Fruit fly (Drosophila melanogaster) whole organism, embryonic: Measurements from ENCODE around the gene eIF4E5.
A peak's percentile ranks its signal among the peaks of the same experiment; 100 is the strongest.

Experiments used
- CG10147 ChIP-seq: fragments of 200-800 bp; sonication (Bioruptor generic); optimal IDR thresholded peaks from 2 replicates; lab custom pipeline; 2019; ENCODE audit warnings: missing biosample characterization, mild to moderate bottlenecking, missing genetic modification characterization, moderate library complexity
- CG10267 ChIP-seq: fragments of 200-800 bp; sonication (Bioruptor generic); optimal IDR thresholded peaks from 2 replicates; lab custom pipeline; 2018; ENCODE audit warnings: missing biosample characterization, mild to moderate bottlenecking, missing genetic modification characterization, moderate library complexity
- CG10366 ChIP-seq: fragments of 200-800 bp; sonication (Bioruptor generic); IDR thresholded peaks from 2 replicates; pipeline ENCODE4 v1.3.6; 2022; ENCODE audit warnings: missing biosample characterization, missing genetic modification characterization
- CG11456 ChIP-seq: fragments of 200-800 bp; sonication (Bioruptor generic); IDR thresholded peaks from 3 replicates; pipeline ENCODE4 v1.3.6; 2022; ENCODE audit warnings: missing biosample characterization, missing genetic modification characterization
- CG12769 ChIP-seq: fragments of 200-800 bp; sonication (Bioruptor generic); optimal IDR thresholded peaks from 2 replicates; lab custom pipeline; 2019; ENCODE audit warnings: missing biosample characterization, mild to moderate bottlenecking, missing genetic modification characterization, moderate library complexity
- CG13624 ChIP-seq: fragments of 200-800 bp; sonication (Bioruptor generic); optimal IDR thresholded peaks from 2 replicates; lab custom pipeline; 2016; ENCODE audit warnings: missing biosample characterization, missing genetic modification characterization
- CG14860 ChIP-seq: fragments of 200-800 bp; sonication (Bioruptor generic); IDR thresholded peaks from 3 replicates; pipeline ENCODE4 v1.3.6; 2022; ENCODE audit warnings: missing biosample characterization, missing genetic modification characterization; ENCODE audit not compliant: partially characterized antibody
- CG15011 ChIP-seq: fragments of 200-800 bp; sonication (Bioruptor generic); optimal IDR thresholded peaks from 3 replicates; lab custom pipeline; 2018; ENCODE audit warnings: missing biosample characterization, mild to moderate bottlenecking, missing genetic modification characterization
- CG16815 ChIP-seq: fragments of 200-800 bp; sonication (Bioruptor generic); optimal IDR thresholded peaks from 3 replicates; lab custom pipeline; 2017; ENCODE audit warnings: missing biosample characterization, mild to moderate bottlenecking, missing genetic modification characterization
- CG32532 ChIP-seq: fragments of 200-800 bp; sonication (Bioruptor generic); IDR thresholded peaks from 2 replicates; pipeline ENCODE4 v1.3.6; 2022; ENCODE audit warnings: missing biosample characterization, missing genetic modification characterization
- CG3407 ChIP-seq: fragments of 200-800 bp; sonication (Bioruptor generic); optimal IDR thresholded peaks from 2 replicates; lab custom pipeline; 2018; ENCODE audit warnings: missing biosample characterization, mild to moderate bottlenecking, missing genetic modification characterization
- CG34422 ChIP-seq: fragments of 200-800 bp; sonication (Bioruptor generic); IDR thresholded peaks from 3 replicates; pipeline ENCODE4 v1.3.6; 2022; ENCODE audit warnings: missing biosample characterization, missing genetic modification characterization
- CG3847 ChIP-seq: fragments of 200-800 bp; sonication (Bioruptor generic); IDR thresholded peaks from 2 replicates; pipeline ENCODE4 v1.3.6; 2022; ENCODE audit warnings: missing biosample characterization, missing genetic modification characterization
- CG4282 ChIP-seq: fragments of 200-800 bp; sonication (Bioruptor generic); optimal IDR thresholded peaks from 2 replicates; lab custom pipeline; 2016; ENCODE audit warnings: missing biosample characterization, missing genetic modification characterization
- CG4424 ChIP-seq: fragments of 200-800 bp; sonication (Bioruptor generic); optimal IDR thresholded peaks from 3 replicates; lab custom pipeline; 2016; ENCODE audit warnings: missing biosample characterization, missing genetic modification characterization
- CG4820 ChIP-seq: fragments of 200-800 bp; sonication (Bioruptor generic); optimal IDR thresholded peaks from 3 replicates; lab custom pipeline; 2016; ENCODE audit warnings: missing biosample characterization, missing genetic modification characterization
- CG6854 ChIP-seq: fragments of 200-800 bp; sonication (Bioruptor generic); optimal IDR thresholded peaks from 3 replicates; lab custom pipeline; 2017; ENCODE audit warnings: missing biosample characterization, mild to moderate bottlenecking, missing genetic modification characterization
- CG8359 ChIP-seq: fragments of 200-800 bp; sonication (Bioruptor generic); optimal IDR thresholded peaks from 2 replicates; lab custom pipeline; 2017; ENCODE audit warnings: missing biosample characterization, mild to moderate bottlenecking, missing genetic modification characterization, borderline replicate concordance
- CG9876 ChIP-seq: fragments of 200-800 bp; sonication (Bioruptor generic); optimal IDR thresholded peaks from 2 replicates; lab custom pipeline; 2016; ENCODE audit warnings: missing biosample characterization, missing genetic modification characterization
- Camta ChIP-seq: fragments of 200-800 bp; sonication (Bioruptor generic); optimal IDR thresholded peaks from 2 replicates; lab custom pipeline; 2016; ENCODE audit warnings: missing biosample characterization, missing genetic modification characterization
- D19B ChIP-seq: fragments of 200-800 bp; sonication (Bioruptor generic); optimal IDR thresholded peaks from 2 replicates; lab custom pipeline; 2017; ENCODE audit warnings: missing biosample characterization, mild to moderate bottlenecking, missing genetic modification characterization
- Dad ChIP-seq: fragments of 200-800 bp; sonication (Bioruptor generic); optimal IDR thresholded peaks from 3 replicates; lab custom pipeline; 2016; ENCODE audit warnings: missing biosample characterization, missing genetic modification characterization
- Dek ChIP-seq: fragments of 200-800 bp; sonication (Bioruptor generic); optimal IDR thresholded peaks from 3 replicates; lab custom pipeline; 2019; ENCODE audit warnings: missing biosample characterization, mild to moderate bottlenecking, missing genetic modification characterization, moderate library complexity
- Dip2 ChIP-seq: fragments of 200-800 bp; sonication (Bioruptor generic); IDR thresholded peaks from 2 replicates; pipeline ENCODE4 v1.3.6; 2022; ENCODE audit warnings: missing biosample characterization, missing genetic modification characterization
- E2f1 ChIP-seq: fragments of 200-800 bp; sonication (Bioruptor generic); IDR thresholded peaks from 2 replicates; pipeline ENCODE4 v1.3.6; 2022; ENCODE audit warnings: missing biosample characterization, missing genetic modification characterization
- Ets65A ChIP-seq: fragments of 200-800 bp; sonication (Bioruptor generic); peaks from one replicate; lab custom pipeline; 2016; ENCODE audit warnings: missing biosample characterization, missing genetic modification characterization
- Fer1 ChIP-seq: fragments of 200-800 bp; sonication (Bioruptor generic); optimal IDR thresholded peaks from 2 replicates; lab custom pipeline; 2017; ENCODE audit warnings: missing biosample characterization, mild to moderate bottlenecking, missing genetic modification characterization
- Hand ChIP-seq: fragments of 200-800 bp; sonication (Bioruptor generic); optimal IDR thresholded peaks from 2 replicates; lab custom pipeline; 2017; ENCODE audit warnings: mild to moderate bottlenecking, missing biosample characterization, missing genetic modification reagents, missing genetic modification characterization
- HmgZ ChIP-seq: fragments of 200-800 bp; sonication (Bioruptor generic); optimal IDR thresholded peaks from 2 replicates; lab custom pipeline; 2018; ENCODE audit warnings: missing biosample characterization, mild to moderate bottlenecking, missing genetic modification characterization
- Nf-YA ChIP-seq: fragments of 200-800 bp; sonication (Bioruptor generic); IDR thresholded peaks from 2 replicates; pipeline ENCODE4 v1.3.6; 2022; ENCODE audit warnings: missing biosample characterization, missing genetic modification characterization
- Six4 ChIP-seq: fragments of 200-800 bp; sonication (Bioruptor generic); optimal IDR thresholded peaks from 2 replicates; lab custom pipeline; 2016; ENCODE audit warnings: missing biosample characterization, missing genetic modification characterization
- Taf1 ChIP-seq: fragments of 200-800 bp; sonication (Bioruptor generic); IDR thresholded peaks from 2 replicates; pipeline ENCODE4 v1.3.6; 2022; ENCODE audit warnings: missing biosample characterization, missing genetic modification characterization
- Trl ChIP-seq, 3 experiments: fragments of >200 bp in 2 of 3; fragments of 200-800 bp in 1 of 3; sonication (Bioruptor generic) in 1 of 3; optimal IDR thresholded peaks; 2 replicates in 1 of 3; 3 replicates in 2 of 3; lab custom pipeline; 2016 to 2017; ENCODE audit warnings: missing biosample characterization in 1 of 3, missing genetic modification characterization in 1 of 3
- amos ChIP-seq: fragments of 200-800 bp; sonication (Bioruptor generic); IDR thresholded peaks from 2 replicates; pipeline ENCODE4 v1.3.6; 2022; ENCODE audit warnings: missing biosample characterization, missing genetic modification characterization; ENCODE audit not compliant: partially characterized antibody
- az2 ChIP-seq: fragments of 200-800 bp; sonication (Bioruptor generic); optimal IDR thresholded peaks from 3 replicates; lab custom pipeline; 2016; ENCODE audit warnings: missing biosample characterization, missing genetic modification characterization
- corto ChIP-seq: fragments of 200-800 bp; sonication (Bioruptor generic); optimal IDR thresholded peaks from 2 replicates; lab custom pipeline; 2016; ENCODE audit warnings: missing biosample characterization, mild to moderate bottlenecking, missing genetic modification characterization, moderate library complexity
- croc ChIP-seq: fragments of 200-800 bp; sonication (Bioruptor generic); conservative IDR thresholded peaks from 3 replicates; pipeline ENCODE4 v1.3.6; 2022; ENCODE audit warnings: missing biosample characterization, missing genetic modification characterization
- dan ChIP-seq: fragments of 200-800 bp; sonication (Bioruptor generic); IDR thresholded peaks from 2 replicates; pipeline ENCODE4 v1.3.6; 2022; ENCODE audit warnings: missing biosample characterization, missing genetic modification characterization
- dati ChIP-seq: fragments of 200-800 bp; sonication (Bioruptor generic); IDR thresholded peaks from 2 replicates; pipeline ENCODE4 v1.3.6; 2022; ENCODE audit warnings: missing biosample characterization, missing genetic modification characterization
- ind ChIP-seq: fragments of 200-800 bp; sonication (Bioruptor generic); optimal IDR thresholded peaks from 3 replicates; lab custom pipeline; 2016; ENCODE audit warnings: missing biosample characterization, missing genetic modification characterization
- kah ChIP-seq: fragments of 200-800 bp; sonication (Bioruptor generic); optimal IDR thresholded peaks from 2 replicates; lab custom pipeline; 2018; ENCODE audit warnings: missing biosample characterization, mild to moderate bottlenecking, missing genetic modification characterization
- lilli ChIP-seq: fragments of 200-800 bp; sonication (Bioruptor generic); optimal IDR thresholded peaks from 3 replicates; lab custom pipeline; 2016; ENCODE audit warnings: missing biosample characterization, missing genetic modification characterization
- mld ChIP-seq: fragments of 200-800 bp; sonication (Bioruptor generic); IDR thresholded peaks from 3 replicates; pipeline ENCODE4 v1.3.6; 2022; ENCODE audit warnings: missing biosample characterization, missing genetic modification characterization; ENCODE audit not compliant: partially characterized antibody
- nmo ChIP-seq: fragments of 200-800 bp; sonication (Bioruptor generic); optimal IDR thresholded peaks from 2 replicates; lab custom pipeline; 2018; ENCODE audit warnings: missing biosample characterization, mild to moderate bottlenecking, missing genetic modification characterization, moderate library complexity
- nom ChIP-seq: fragments of 200-800 bp; sonication (Bioruptor generic); optimal IDR thresholded peaks from 2 replicates; lab custom pipeline; 2017; ENCODE audit warnings: missing biosample characterization, missing genetic modification characterization, mild to moderate bottlenecking, moderate library complexity, missing genetic modification reagents
- so ChIP-seq: fragments of 200-800 bp; sonication (Bioruptor generic); IDR thresholded peaks from 3 replicates; pipeline ENCODE4 v1.3.6; 2022; ENCODE audit warnings: missing biosample characterization, missing genetic modification characterization
- stc ChIP-seq: fragments of 200-800 bp; sonication (Bioruptor generic); IDR thresholded peaks from 2 replicates; pipeline ENCODE4 v1.3.6; 2022; ENCODE audit warnings: missing biosample characterization, missing genetic modification characterization
- stwl ChIP-seq: fragments of 200-800 bp; sonication (Bioruptor generic); optimal IDR thresholded peaks from 3 replicates; lab custom pipeline; 2018; ENCODE audit warnings: missing biosample characterization, mild to moderate bottlenecking, missing genetic modification characterization, moderate library complexity
- vvl ChIP-seq: fragments of 200-800 bp; sonication (Bioruptor generic); IDR thresholded peaks from 2 replicates; pipeline ENCODE4 v1.3.6; 2022; ENCODE audit warnings: missing biosample characterization, missing genetic modification characterization
- zfh1 ChIP-seq: fragments of 200-800 bp; sonication (Bioruptor generic); IDR thresholded peaks from 3 replicates; pipeline ENCODE4 v1.3.6; 2022; ENCODE audit warnings: missing biosample characterization, missing genetic modification characterization

Gene eIF4E5

DNA sequence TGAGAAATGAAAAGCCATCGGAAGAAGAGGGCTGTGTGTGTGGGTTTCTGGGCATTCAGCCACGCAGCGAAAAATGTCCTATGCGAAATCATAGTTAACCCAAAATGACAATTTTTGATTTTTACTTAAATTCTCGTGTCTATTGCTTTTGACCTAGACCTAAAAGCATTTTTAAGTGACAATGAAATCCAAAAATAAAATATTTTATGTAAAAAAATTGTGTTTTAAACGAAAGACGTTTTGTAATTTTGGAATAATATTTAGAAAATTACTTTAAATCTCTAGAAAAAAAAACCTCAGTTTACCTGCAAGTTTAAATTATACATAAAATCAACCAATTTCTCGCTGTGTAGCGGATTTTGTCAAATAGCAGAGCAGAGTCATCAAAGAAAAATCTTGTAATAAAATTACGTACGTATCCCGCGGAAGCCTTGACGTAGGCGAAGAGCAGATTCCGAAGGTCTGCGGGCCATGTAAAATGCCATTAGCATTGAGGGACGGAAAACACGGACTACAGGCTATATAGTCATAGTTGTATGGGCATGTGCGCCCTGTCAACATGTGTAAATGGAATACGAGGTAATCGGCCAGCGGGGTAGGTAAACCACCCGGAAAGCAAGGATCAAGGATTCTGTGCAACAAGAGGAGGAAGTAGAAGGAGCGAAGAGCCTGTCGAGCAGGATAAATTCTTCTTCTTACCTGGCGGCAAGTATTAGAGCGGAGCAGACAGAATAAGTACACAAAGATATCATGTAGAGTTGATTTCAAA, 15.2 kb downstream of the eIF4E5 start (continued):
- peak; percentile 28; the same call in 1 of the 2 replicates for TF ChIP-seq CG3847 (GFP tag; lab: Robert Waterston, UW)
- no peak for TF ChIP-seq CG10267 (tag; lab: Kevin White, UChicago)
- no peak for TF ChIP-seq Nf-YA (GFP tag; lab: Robert Waterston, UW)
- no peak for TF ChIP-seq CG14860 (GFP tag; lab: Robert Waterston, UW)
- no peak for TF ChIP-seq Dad (GFP tag; lab: Kevin White, UChicago)
- TF ChIP-seq nom (GFP tag; lab: Kevin White, UChicago): no peak
- peak; percentile 65 for TF ChIP-seq CG32532 (GFP tag; lab: Robert Waterston, UW)
- no peak for TF ChIP-seq CG16815 (GFP tag; lab: Kevin White, UChicago)
- TF ChIP-seq stwl (tag; lab: Kevin White, UChicago): no peak
- TF ChIP-seq HmgZ: no peak
- TF ChIP-seq CG10366 (GFP tag; lab: Robert Waterston, UW): no peak
- TF ChIP-seq D19B: no peak
- no peak for TF ChIP-seq CG15011 (GFP tag; lab: Kevin White, UChicago)
- TF ChIP-seq CG9876 (GFP tag; lab: Kevin White, UChicago): no peak
- no peak for TF ChIP-seq CG12769 (tag; lab: Kevin White, UChicago)
- TF ChIP-seq CG34422: 0 out of 3 replicates have a peak, but pooled peaks have one; percentile 15
- no peak for TF ChIP-seq Dek (tag; lab: Kevin White, UChicago)
- TF ChIP-seq nmo (GFP tag; lab: Kevin White, UChicago): peak; percentile 8
- TF ChIP-seq corto (GFP tag; lab: Kevin White, UChicago): no peak
- TF ChIP-seq Trl (optimal IDR thresholded peaks at IDR 0.05; lab: Kevin White, UChicago): no peak
- TF ChIP-seq Trl (GFP tag; optimal IDR thresholded peaks at IDR 0.05; lab: Kevin White, UChicago): no peak
- TF ChIP-seq CG4424 (GFP tag; lab: Kevin White, UChicago): no peak
- no peak for TF ChIP-seq amos (GFP tag; lab: Robert Waterston, UW)
- TF ChIP-seq ind: no peak
- no peak for TF ChIP-seq Camta (GFP tag; lab: Kevin White, UChicago)
- no peak for TF ChIP-seq Fer1 (GFP tag; lab: Kevin White, UChicago)
- no peak for TF ChIP-seq CG8359 (GFP tag; lab: Kevin White, UChicago)
- TF ChIP-seq CG11456 (GFP tag; lab: Robert Waterston, UW): no peak
- TF ChIP-seq Ets65A (GFP tag; lab: Kevin White, UChicago): no peak
- 0 out of 3 replicates have a peak, but pooled peaks have one; percentile 46 for TF ChIP-seq so (GFP tag; lab: Robert Waterston, UW)
- no peak for TF ChIP-seq Six4 (GFP tag; lab: Kevin White, UChicago)
- no peak for TF ChIP-seq E2f1 (GFP tag; lab: Robert Waterston, UW)
- no peak for TF ChIP-seq CG4820
- TF ChIP-seq lilli (GFP tag; lab: Kevin White, UChicago): peak; percentile 32
- TF ChIP-seq CG4282 (GFP tag; lab: Kevin White, UChicago): no peak
- TF ChIP-seq CG3407 (GFP tag; lab: Kevin White, UChicago): no peak
- no peak for TF ChIP-seq zfh1 (GFP tag; lab: Robert Waterston, UW)
- no peak for TF ChIP-seq stc (GFP tag; lab: Robert Waterston, UW)
- TF ChIP-seq az2 (GFP tag; lab: Kevin White, UChicago): no peak
- TF ChIP-seq Hand (GFP tag; lab: Kevin White, UChicago): no peak
- no peak for TF ChIP-seq croc (GFP tag; lab: Robert Waterston, UW)
- TF ChIP-seq CG10147 (GFP tag; lab: Kevin White, UChicago): no peak
- no peak for TF ChIP-seq CG13624
- no peak for TF ChIP-seq CG6854 (GFP tag; lab: Kevin White, UChicago)
- TF ChIP-seq dan (GFP tag; lab: Robert Waterston, UW): no peak
- no peak for TF ChIP-seq dati (GFP tag; lab: Robert Waterston, UW)
- no peak for TF ChIP-seq kah
- 0 out of 2 replicates have a peak, but pooled peaks have one; percentile 16 for TF ChIP-seq vvl
- TF ChIP-seq mld (GFP tag; lab: Robert Waterston, UW): no peak
- no peak for TF ChIP-seq Taf1
- no peak for TF ChIP-seq Dip2
